Worm (Caenorhabditis elegans) whole organism, young adult: ENCODE data around the gene oig-3.

Source experiments
- B0019.2 ChIP-seq: fragments of 200-800 bp; sonication (Bioruptor generic); conservative IDR thresholded peaks from 2 replicates; pipeline ENCODE4 v1.3.6; 2022; ENCODE audit warnings: missing genetic modification reagents, missing genetic modification characterization, missing compliant biosample characterization
- B0261.1 ChIP-seq: sonication (generic microtip); optimal IDR thresholded peaks from 2 replicates; lab custom pipeline; 2016; ENCODE audit warnings: mild to moderate bottlenecking, missing genetic modification characterization, moderate library complexity, missing compliant biosample characterization
- C06A6.2 ChIP-seq: fragments of 200-800 bp; sonication (Bioruptor generic); conservative IDR thresholded peaks from 2 replicates; pipeline ENCODE4 v1.3.6; 2022; ENCODE audit warnings: missing genetic modification characterization, missing compliant biosample characterization
- F10E7.11 ChIP-seq: sonication (generic microtip); optimal IDR thresholded peaks from 2 replicates; lab custom pipeline; 2017; ENCODE audit warnings: mild to moderate bottlenecking, missing genetic modification characterization, moderate library complexity, missing compliant biosample characterization
- F22D6.2 ChIP-seq: sonication (generic microtip); optimal IDR thresholded peaks from 2 replicates; lab custom pipeline; 2016; ENCODE audit warnings: mild to moderate bottlenecking, missing genetic modification characterization, missing compliant biosample characterization
- F33H1.4 ChIP-seq: fragments of 200-800 bp; sonication (Bioruptor generic); IDR thresholded peaks from 2 replicates; pipeline ENCODE4 v1.3.6; 2022; ENCODE audit warnings: missing genetic modification reagents, missing genetic modification characterization, missing compliant biosample characterization
- F37B4.10 ChIP-seq: fragments of 200-800 bp; sonication (Bioruptor generic); IDR thresholded peaks from 2 replicates; pipeline ENCODE4 v1.3.6; 2022; ENCODE audit warnings: missing genetic modification characterization, missing compliant biosample characterization
- F52B5.7 ChIP-seq: sonication (generic microtip); optimal IDR thresholded peaks from 2 replicates; lab custom pipeline; 2016; ENCODE audit warnings: mild to moderate bottlenecking, missing genetic modification characterization, missing compliant biosample characterization
- T07F8.4 ChIP-seq: sonication (generic microtip); optimal IDR thresholded peaks from 2 replicates; lab custom pipeline; 2016; ENCODE audit warnings: mild to moderate bottlenecking, missing genetic modification characterization, moderate library complexity, missing compliant biosample characterization
- T26A5.8 ChIP-seq: sonication (generic microtip); optimal IDR thresholded peaks from 2 replicates; lab custom pipeline; 2016; ENCODE audit warnings: missing genetic modification characterization, missing compliant biosample characterization
- Y79H2A.3 ChIP-seq: fragments of 200-800 bp; sonication (Bioruptor generic); conservative IDR thresholded peaks from 2 replicates; pipeline ENCODE4 v1.3.6; 2022; ENCODE audit warnings: missing genetic modification reagents, missing genetic modification characterization, missing compliant biosample characterization
- Y95B8A.8 ChIP-seq: fragments of 200-800 bp; sonication (Bioruptor generic); IDR thresholded peaks from 2 replicates; pipeline ENCODE4 v1.3.6; 2022; ENCODE audit warnings: missing genetic modification reagents, missing genetic modification characterization, missing compliant biosample characterization
- ZK185.1 ChIP-seq: sonication (generic microtip); optimal IDR thresholded peaks from 2 replicates; lab custom pipeline; 2016; ENCODE audit warnings: mild to moderate bottlenecking, missing genetic modification characterization, missing compliant biosample characterization; ENCODE audit not compliant: poor library complexity, severe bottlenecking
- attf-5 ChIP-seq: fragments of 200-800 bp; sonication (Bioruptor generic); optimal IDR thresholded peaks from 2 replicates; lab custom pipeline; 2018; ENCODE audit warnings: mild to moderate bottlenecking, missing genetic modification characterization, missing compliant biosample characterization
- bed-1 ChIP-seq: fragments of 200-800 bp; sonication (Bioruptor generic); IDR thresholded peaks from 2 replicates; pipeline ENCODE4 v1.3.6; 2022; ENCODE audit warnings: missing genetic modification reagents, missing genetic modification characterization, missing compliant biosample characterization
- ceh-27 ChIP-seq: fragments of 200-800 bp; sonication (Bioruptor generic); optimal IDR thresholded peaks from 2 replicates; lab custom pipeline; 2018; ENCODE audit warnings: mild to moderate bottlenecking, missing genetic modification characterization, moderate library complexity, missing compliant biosample characterization
- ceh-58 ChIP-seq: fragments of 200-800 bp; sonication (Bioruptor generic); IDR thresholded peaks from 2 replicates; pipeline ENCODE4 v1.3.6; 2022; ENCODE audit warnings: missing genetic modification characterization, missing compliant biosample characterization
- die-1 ChIP-seq: sonication (generic microtip); optimal IDR thresholded peaks from 2 replicates; lab custom pipeline; 2016; ENCODE audit warnings: missing genotype, mild to moderate bottlenecking, missing genetic modification characterization, missing compliant biosample characterization
- efl-1 ChIP-seq: fragments of 150-350 bp; optimal IDR thresholded peaks from 2 replicates; lab custom pipeline; 2014; ENCODE audit warnings: missing biosample characterization, missing genetic modification reagents, missing genetic modification characterization
- hlh-12 ChIP-seq: sonication (generic microtip); optimal IDR thresholded peaks from 2 replicates; lab custom pipeline; 2016; ENCODE audit warnings: missing genetic modification characterization, missing compliant biosample characterization
- hmg-1.2 ChIP-seq: fragments of 200-800 bp; sonication (Bioruptor generic); IDR thresholded peaks from 2 replicates; pipeline ENCODE4 v1.3.6; 2022; ENCODE audit warnings: missing genetic modification reagents, missing genetic modification characterization, missing compliant biosample characterization
- hmg-20 ChIP-seq: fragments of 200-800 bp; sonication (Bioruptor generic); IDR thresholded peaks from 2 replicates; pipeline ENCODE4 v1.3.6; 2022; ENCODE audit warnings: missing genetic modification reagents, missing genetic modification characterization, missing compliant biosample characterization
- let-526 ChIP-seq: fragments of 200-800 bp; sonication (Bioruptor generic); IDR thresholded peaks from 2 replicates; pipeline ENCODE4 v1.3.6; 2022; ENCODE audit warnings: missing genetic modification reagents, missing genetic modification characterization, missing compliant biosample characterization
- let-607 ChIP-seq, 2 experiments: fragments of 200-800 bp in 1 of 2; sonication (Bioruptor generic) in 1 of 2; sonication (generic microtip) in 1 of 2; optimal IDR thresholded peaks; 2 replicates each; lab custom pipeline; 2016 to 2018; ENCODE audit warnings: mild to moderate bottlenecking in 2 of 2, missing compliant biosample characterization in 2 of 2, missing genetic modification characterization in 2 of 2, moderate library complexity in 2 of 2, missing genotype in 1 of 2
- lin-35 ChIP-seq, 3 experiments: fragments of 150-350 bp in 2 of 3; sonication (generic microtip) in 1 of 3; optimal IDR thresholded peaks; 2 replicates each; lab custom pipeline; 2014 to 2018; ENCODE audit warnings: missing biosample characterization in 3 of 3, missing genetic modification characterization in 3 of 3, missing genetic modification reagents in 3 of 3
- lin-54 ChIP-seq: fragments of 200-800 bp; sonication (Bioruptor generic); optimal IDR thresholded peaks from 2 replicates; lab custom pipeline; 2018; ENCODE audit warnings: mild to moderate bottlenecking, missing genetic modification characterization, missing compliant biosample characterization
- lsl-1 ChIP-seq: fragments of 200-800 bp; sonication (Bioruptor generic); optimal IDR thresholded peaks from 2 replicates; lab custom pipeline; 2018; ENCODE audit warnings: mild to moderate bottlenecking, missing genetic modification characterization, moderate library complexity, missing compliant biosample characterization
- lsy-27 ChIP-seq: sonication (generic microtip); optimal IDR thresholded peaks from 2 replicates; lab custom pipeline; 2017; ENCODE audit warnings: missing genetic modification characterization, mild to moderate bottlenecking, missing compliant biosample characterization, antibody characterized with exemption, missing genotype, borderline replicate concordance; ENCODE audit not compliant: insufficient read depth
- madf-10 ChIP-seq: sonication (generic microtip); optimal IDR thresholded peaks from 2 replicates; lab custom pipeline; 2016; ENCODE audit warnings: mild to moderate bottlenecking, missing genetic modification characterization, missing compliant biosample characterization
- madf-3 ChIP-seq: fragments of 200-800 bp; sonication (Bioruptor generic); IDR thresholded peaks from 2 replicates; pipeline ENCODE4 v1.3.6; 2022; ENCODE audit warnings: missing genetic modification reagents, missing genetic modification characterization, missing compliant biosample characterization
- mcd-1 ChIP-seq: fragments of 200-800 bp; sonication (Bioruptor generic); IDR thresholded peaks from 2 replicates; pipeline ENCODE4 v1.3.6; 2022; ENCODE audit warnings: missing genetic modification reagents, missing genetic modification characterization, missing compliant biosample characterization
- mel-28 ChIP-seq: sonication (generic microtip); optimal IDR thresholded peaks from 2 replicates; lab custom pipeline; 2016; ENCODE audit warnings: borderline replicate concordance, mild to moderate bottlenecking, missing genetic modification characterization, missing compliant biosample characterization
- mes-4 ChIP-seq: sonication (generic microtip); optimal IDR thresholded peaks from 2 replicates; lab custom pipeline; 2016; ENCODE audit warnings: missing genotype, missing genetic modification characterization, missing compliant biosample characterization
- mxl-1 ChIP-seq: sonication (generic microtip); optimal IDR thresholded peaks from 2 replicates; lab custom pipeline; 2016; ENCODE audit warnings: missing genetic modification characterization, missing compliant biosample characterization
- nfya-1 ChIP-seq: sonication (generic microtip); optimal IDR thresholded peaks from 2 replicates; lab custom pipeline; 2017; ENCODE audit warnings: antibody characterized with exemption, missing compliant biosample characterization, missing genetic modification characterization, borderline replicate concordance; ENCODE audit not compliant: insufficient read depth
- nfya-2 ChIP-seq: fragments of 200-800 bp; sonication (Bioruptor generic); IDR thresholded peaks from 2 replicates; pipeline ENCODE4 v1.3.6; 2022; ENCODE audit warnings: missing genetic modification reagents, missing genetic modification characterization, missing compliant biosample characterization
- nfyb-1 ChIP-seq: fragments of 200-800 bp; sonication (Bioruptor generic); IDR thresholded peaks from 2 replicates; pipeline ENCODE4 v1.3.6; 2022; ENCODE audit warnings: missing genetic modification reagents, missing genetic modification characterization, missing compliant biosample characterization
- nhr-120 ChIP-seq: fragments of 200-800 bp; sonication (Bioruptor generic); IDR thresholded peaks from 2 replicates; pipeline ENCODE4 v1.3.6; 2022; ENCODE audit warnings: missing genetic modification characterization, missing compliant biosample characterization
- nhr-80 ChIP-seq: sonication (generic microtip); optimal IDR thresholded peaks from 2 replicates; lab custom pipeline; 2016; ENCODE audit warnings: missing genetic modification characterization, missing compliant biosample characterization
- sdz-38 ChIP-seq: sonication (generic microtip); optimal IDR thresholded peaks from 2 replicates; lab custom pipeline; 2016; ENCODE audit warnings: missing genotype, missing genetic modification characterization, missing compliant biosample characterization
- snpc-4 ChIP-seq, 5 experiments: fragments of 150-350 bp in 1 of 5; sonication (generic microtip) in 4 of 5; optimal IDR thresholded peaks; 2 replicates each; lab custom pipeline; 2014 to 2018; ENCODE audit warnings: missing genetic modification characterization in 5 of 5, missing biosample characterization in 3 of 5, antibody characterized with exemption in 2 of 5, mild to moderate bottlenecking in 2 of 5, missing compliant biosample characterization in 2 of 5, missing genotype in 2 of 5, moderate library complexity in 2 of 5, missing genetic modification reagents in 1 of 5
- somi-1 ChIP-seq: fragments of 200-800 bp; sonication (Bioruptor generic); optimal IDR thresholded peaks from 2 replicates; lab custom pipeline; 2018; ENCODE audit warnings: mild to moderate bottlenecking, missing genetic modification characterization, missing compliant biosample characterization
- tbx-9 ChIP-seq: sonication (generic microtip); optimal IDR thresholded peaks from 2 replicates; lab custom pipeline; 2016; ENCODE audit warnings: borderline replicate concordance, missing genetic modification characterization, inconsistent platforms, missing compliant biosample characterization
- xnd-1 ChIP-seq: sonication (generic microtip); optimal IDR thresholded peaks from 2 replicates; lab custom pipeline; 2016; ENCODE audit warnings: missing genotype, missing genetic modification reagents, missing genetic modification characterization, missing compliant biosample characterization
- ztf-25 ChIP-seq: fragments of 200-800 bp; sonication (Bioruptor generic); IDR thresholded peaks from 2 replicates; pipeline ENCODE4 v1.3.6; 2022; ENCODE audit warnings: missing genetic modification reagents, missing genetic modification characterization, missing compliant biosample characterization
- ztf-28 ChIP-seq: fragments of 200-800 bp; sonication (Bioruptor generic); IDR thresholded peaks from 2 replicates; pipeline ENCODE4 v1.3.6; 2022; ENCODE audit warnings: missing genetic modification reagents, missing genetic modification characterization, missing compliant biosample characterization

Gene oig-3

ce11 chrV:14685435-14686058 is 43.9 kb upstream of the oig-3 start, which contains the start of gene C47E8.4 (continued):
- no peak for TF ChIP-seq die-1 (tag; lab: Kevin White, UChicago)
- no peak for TF ChIP-seq sdz-38 (tag; lab: Kevin White, UChicago)
- TF ChIP-seq F33H1.4 (GFP tag; lab: Robert Waterston, UW), result peak; percentile 82
- 0 out of 2 replicates have a peak, but pooled peaks have one; percentile 80 for TF ChIP-seq ztf-25
- peak; percentile 95 for TF ChIP-seq madf-3 (GFP tag; lab: Robert Waterston, UW)
- peak; percentile 100 for TF ChIP-seq nfyb-1 (GFP tag; lab: Robert Waterston, UW)
- TF ChIP-seq ceh-27 (GFP tag; lab: Kevin White, UChicago), result peak; percentile 98
- no peak for TF ChIP-seq T26A5.8 (tag; lab: Kevin White, UChicago)
- peak; percentile 64 for TF ChIP-seq F10E7.11 (tag; lab: Kevin White, UChicago)
- peak; percentile 88 for TF ChIP-seq F52B5.7 (tag; lab: Kevin White, UChicago)
- TF ChIP-seq T07F8.4, result peak; percentile 44
- TF ChIP-seq lin-54, result peak; percentile 98
- TF ChIP-seq B0019.2 (GFP tag; lab: Robert Waterston, UW), result peak; percentile 92
- TF ChIP-seq ZK185.1 (tag; lab: Kevin White, UChicago), result peak; percentile 97
- peak; percentile 94 for TF ChIP-seq attf-5 (GFP tag; lab: Kevin White, UChicago)
- peak; percentile 76 for TF ChIP-seq lsl-1 (GFP tag; lab: Kevin White, UChicago)
- peak; percentile 96 for TF ChIP-seq let-526
- TF ChIP-seq bed-1 (GFP tag; lab: Robert Waterston, UW), result 0 out of 2 replicates have a peak, but pooled peaks have one; percentile 43
- TF ChIP-seq ztf-28, result peak; percentile 94
- TF ChIP-seq nfya-2, result peak; percentile 99
- TF ChIP-seq snpc-4 (GFP tag; optimal IDR thresholded peaks at IDR 0.05; lab: Kevin White, UChicago), result peak; percentile 71
- peak; percentile 69 to 92 (median 85) for TF ChIP-seq snpc-4 (tag; optimal IDR thresholded peaks at IDR 0.05; lab: Kevin White, UChicago)
- peak; percentile 93 for TF ChIP-seq madf-10
- TF ChIP-seq lin-35 (GFP tag; optimal IDR thresholded peaks at IDR 0.05; lab: Kevin White, UChicago), result peak in 2 of 3 experiments; percentile 84 to 94
- TF ChIP-seq efl-1, result peak; percentile 66
- peak; percentile 41 for TF ChIP-seq B0261.1 (tag; lab: Kevin White, UChicago)
- TF ChIP-seq let-607 (tag; optimal IDR thresholded peaks at IDR 0.05; lab: Kevin White, UChicago), result peak; percentile 31 to 92
- TF ChIP-seq nhr-120 (GFP tag; lab: Robert Waterston, UW), result 0 out of 2 replicates have a peak, but pooled peaks have one; percentile 79
- peak; percentile 80; the same call in 1 of the 2 replicates for TF ChIP-seq Y95B8A.8 (GFP tag; lab: Robert Waterston, UW)
- peak; percentile 100 for TF ChIP-seq mcd-1
- peak; percentile 90 for TF ChIP-seq somi-1 (GFP tag; lab: Kevin White, UChicago)
- TF ChIP-seq nhr-80 (tag; lab: Kevin White, UChicago), result peak; percentile 55
- TF ChIP-seq hmg-20 (GFP tag; lab: Robert Waterston, UW), result peak; percentile 91
- peak; percentile 88 for TF ChIP-seq F22D6.2 (tag; lab: Kevin White, UChicago)
- no peak for TF ChIP-seq hlh-12 (tag; lab: Kevin White, UChicago)
- TF ChIP-seq hmg-1.2 (GFP tag; lab: Robert Waterston, UW), result peak; percentile 72
- TF ChIP-seq mxl-1, result no peak
- TF ChIP-seq mel-28 (tag; lab: Kevin White, UChicago), result peak; percentile 65
- peak; percentile 94 for TF ChIP-seq C06A6.2 (GFP tag; lab: Robert Waterston, UW)
- no peak for TF ChIP-seq nfya-1 (tag; lab: Kevin White, UChicago)
- TF ChIP-seq F37B4.10, result 0 out of 2 replicates have a peak, but pooled peaks have one; percentile 33
- TF ChIP-seq lsy-27 (tag; lab: Kevin White, UChicago), result no peak
- 0 out of 2 replicates have a peak, but pooled peaks have one; percentile 79 for TF ChIP-seq ceh-58 (GFP tag; lab: Robert Waterston, UW)
- no peak for TF ChIP-seq tbx-9 (tag; lab: Kevin White, UChicago)
- TF ChIP-seq xnd-1 (tag; lab: Kevin White, UChicago), result peak; percentile 75
- no peak for TF ChIP-seq mes-4 (tag; lab: Kevin White, UChicago)
- TF ChIP-seq Y79H2A.3 (GFP tag; lab: Robert Waterston, UW), result no peak
